Fruit fly (Drosophila melanogaster) whole organism, embryonic: Measurements from ENCODE around the gene CG6654.

Source experiments
- Aef1 ChIP-seq: fragments of 200-800 bp; sonication (Bioruptor generic); IDR thresholded peaks from 3 replicates; pipeline ENCODE4 v1.3.6; 2022; ENCODE audit warnings: missing biosample characterization, missing genetic modification characterization
- C15 ChIP-seq: fragments of 200-800 bp; sonication (Bioruptor generic); IDR thresholded peaks from 3 replicates; pipeline ENCODE4 v1.3.6; 2022; ENCODE audit warnings: missing biosample characterization, missing genetic modification characterization
- CG10565 ChIP-seq: fragments of 200-800 bp; sonication (Bioruptor generic); optimal IDR thresholded peaks from 3 replicates; lab custom pipeline; 2016; ENCODE audit warnings: missing biosample characterization, mild to moderate bottlenecking, missing genetic modification characterization
- CG11398 ChIP-seq: fragments of 200-800 bp; sonication (Bioruptor generic); optimal IDR thresholded peaks from 2 replicates; lab custom pipeline; 2016; ENCODE audit warnings: missing biosample characterization, missing genetic modification characterization
- CG11695 ChIP-seq: fragments of 200-800 bp; sonication (Bioruptor generic); IDR thresholded peaks from 3 replicates; pipeline ENCODE4 v1.3.6; 2022; ENCODE audit warnings: missing biosample characterization, missing genetic modification characterization
- CG12219 ChIP-seq: fragments of 200-800 bp; sonication (Bioruptor generic); optimal IDR thresholded peaks from 3 replicates; lab custom pipeline; 2018; ENCODE audit warnings: missing biosample characterization, mild to moderate bottlenecking, missing genetic modification characterization
- CG13894 ChIP-seq: fragments of 200-800 bp; sonication (Bioruptor generic); optimal IDR thresholded peaks from 3 replicates; lab custom pipeline; 2018; ENCODE audit warnings: missing biosample characterization, mild to moderate bottlenecking, missing genetic modification characterization, moderate library complexity
- CG14710 ChIP-seq: fragments of 200-800 bp; sonication (Bioruptor generic); optimal IDR thresholded peaks from 3 replicates; lab custom pipeline; 2019; ENCODE audit warnings: missing biosample characterization, mild to moderate bottlenecking, missing genetic modification characterization, moderate library complexity
- CG15601 ChIP-seq: fragments of 200-800 bp; sonication (Bioruptor generic); optimal IDR thresholded peaks from 3 replicates; lab custom pipeline; 2019; ENCODE audit warnings: missing biosample characterization, mild to moderate bottlenecking, missing genetic modification characterization, moderate library complexity
- CG18262 ChIP-seq: fragments of 200-800 bp; optimal IDR thresholded peaks from 3 replicates; lab custom pipeline; 2019; ENCODE audit warnings: missing biosample characterization, mild to moderate bottlenecking, missing genetic modification characterization, moderate library complexity
- CG33213 ChIP-seq: fragments of 200-800 bp; sonication (Bioruptor generic); optimal IDR thresholded peaks from 3 replicates; lab custom pipeline; 2016; ENCODE audit warnings: missing biosample characterization, missing genetic modification characterization
- CG3995 ChIP-seq: fragments of 200-800 bp; sonication (Bioruptor generic); optimal IDR thresholded peaks from 3 replicates; lab custom pipeline; 2016; ENCODE audit warnings: missing biosample characterization, missing genetic modification characterization
- CG43689 ChIP-seq: fragments of 200-800 bp; sonication (Bioruptor generic); IDR thresholded peaks from 2 replicates; pipeline ENCODE4 v1.3.6; 2022; ENCODE audit warnings: missing biosample characterization, missing genetic modification characterization
- CG4820 ChIP-seq: fragments of 200-800 bp; sonication (Bioruptor generic); optimal IDR thresholded peaks from 3 replicates; lab custom pipeline; 2016; ENCODE audit warnings: missing biosample characterization, missing genetic modification characterization
- CG6854 ChIP-seq: fragments of 200-800 bp; sonication (Bioruptor generic); optimal IDR thresholded peaks from 3 replicates; lab custom pipeline; 2017; ENCODE audit warnings: missing biosample characterization, mild to moderate bottlenecking, missing genetic modification characterization
- CG7372 ChIP-seq: fragments of 200-800 bp; sonication (Bioruptor generic); IDR thresholded peaks from 2 replicates; pipeline ENCODE4 v1.3.6; 2022; ENCODE audit warnings: missing biosample characterization, missing genetic modification characterization
- CG7556 ChIP-seq: fragments of 200-800 bp; sonication (Bioruptor generic); optimal IDR thresholded peaks from 2 replicates; lab custom pipeline; 2017; ENCODE audit warnings: missing biosample characterization, mild to moderate bottlenecking, missing genetic modification characterization
- CG8359 ChIP-seq: fragments of 200-800 bp; sonication (Bioruptor generic); optimal IDR thresholded peaks from 2 replicates; lab custom pipeline; 2017; ENCODE audit warnings: missing biosample characterization, mild to moderate bottlenecking, missing genetic modification characterization, borderline replicate concordance
- CTCF ChIP-seq: fragments of 200-800 bp; sonication (Bioruptor generic); optimal IDR thresholded peaks from 2 replicates; lab custom pipeline; 2017; ENCODE audit warnings: missing biosample characterization, mild to moderate bottlenecking, missing genetic modification characterization, moderate library complexity
- CrebB ChIP-seq: fragments of 200-800 bp; sonication (Bioruptor generic); optimal IDR thresholded peaks from 3 replicates; lab custom pipeline; 2018; ENCODE audit warnings: missing biosample characterization, mild to moderate bottlenecking, missing genetic modification characterization
- Dip2 ChIP-seq: fragments of 200-800 bp; sonication (Bioruptor generic); IDR thresholded peaks from 2 replicates; pipeline ENCODE4 v1.3.6; 2022; ENCODE audit warnings: missing biosample characterization, missing genetic modification characterization
- Doc3 ChIP-seq: fragments of 200-800 bp; sonication (Bioruptor generic); IDR thresholded peaks from 3 replicates; pipeline ENCODE4 v1.3.6; 2022; ENCODE audit warnings: missing biosample characterization, missing genetic modification characterization; ENCODE audit not compliant: partially characterized antibody
- Dref ChIP-seq: fragments of 200-800 bp; sonication (Bioruptor generic); IDR thresholded peaks from 2 replicates; pipeline ENCODE4 v1.3.6; 2022; ENCODE audit warnings: missing biosample characterization, missing genetic modification characterization
- ERR ChIP-seq: fragments of 200-800 bp; sonication (Bioruptor generic); optimal IDR thresholded peaks from 2 replicates; lab custom pipeline; 2016; ENCODE audit warnings: missing biosample characterization, missing genetic modification characterization
- GATAe ChIP-seq: fragments of 200-800 bp; sonication (Bioruptor generic); conservative IDR thresholded peaks from 2 replicates; pipeline ENCODE4 v1.3.6; 2022; ENCODE audit warnings: missing biosample characterization, missing genetic modification characterization
- Gsc ChIP-seq: fragments of 200-800 bp; sonication (Bioruptor generic); IDR thresholded peaks from 2 replicates; pipeline ENCODE4 v1.3.6; 2022; ENCODE audit warnings: missing biosample characterization, missing genetic modification characterization
- HHEX ChIP-seq: fragments of 200-800 bp; sonication (Bioruptor generic); optimal IDR thresholded peaks from 3 replicates; lab custom pipeline; 2017; ENCODE audit warnings: missing biosample characterization, mild to moderate bottlenecking, missing genetic modification characterization, missing genetic modification reagents
- Lpt ChIP-seq: fragments of >200 bp; optimal IDR thresholded peaks from 2 replicates; lab custom pipeline; 2018; ENCODE audit warnings: missing biosample characterization, missing genetic modification characterization
- Mad ChIP-seq: fragments of 200-800 bp; sonication (Bioruptor generic); optimal IDR thresholded peaks from 2 replicates; lab custom pipeline; 2016; ENCODE audit warnings: missing biosample characterization, missing genetic modification characterization
- NFAT ChIP-seq: fragments of 200-800 bp; sonication (Bioruptor generic); IDR thresholded peaks from 2 replicates; pipeline ENCODE4 v1.3.6; 2022; ENCODE audit warnings: missing biosample characterization, missing genetic modification characterization
- NK7.1 ChIP-seq: fragments of 200-800 bp; sonication (Bioruptor generic); optimal IDR thresholded peaks from 3 replicates; lab custom pipeline; 2016; ENCODE audit warnings: missing biosample characterization, missing genetic modification characterization
- Nf-YC ChIP-seq: fragments of 200-800 bp; optimal IDR thresholded peaks from 3 replicates; lab custom pipeline; 2019; ENCODE audit warnings: missing biosample characterization, mild to moderate bottlenecking, missing genetic modification characterization, moderate library complexity
- Oaz ChIP-seq: fragments of 200-800 bp; sonication (Bioruptor generic); IDR thresholded peaks from 2 replicates; pipeline ENCODE4 v1.3.6; 2022; ENCODE audit warnings: missing biosample characterization, missing genetic modification characterization
- Sry-δ ChIP-seq: fragments of 200-800 bp; sonication (Bioruptor generic); optimal IDR thresholded peaks from 2 replicates; lab custom pipeline; 2016; ENCODE audit warnings: missing biosample characterization, missing genetic modification characterization
- Trl ChIP-seq, 3 experiments: fragments of >200 bp in 2 of 3; fragments of 200-800 bp in 1 of 3; sonication (Bioruptor generic) in 1 of 3; optimal IDR thresholded peaks; 2 replicates in 1 of 3; 3 replicates in 2 of 3; lab custom pipeline; 2016 to 2017; ENCODE audit warnings: missing biosample characterization in 1 of 3, missing genetic modification characterization in 1 of 3
- YL-1 ChIP-seq: fragments of 200-800 bp; sonication (Bioruptor generic); optimal IDR thresholded peaks from 3 replicates; lab custom pipeline; 2017; ENCODE audit warnings: missing biosample characterization, mild to moderate bottlenecking, missing genetic modification characterization
- ab ChIP-seq: fragments of 200-800 bp; sonication (Bioruptor generic); optimal IDR thresholded peaks from 2 replicates; lab custom pipeline; 2016; ENCODE audit warnings: missing biosample characterization, missing genetic modification characterization
- dan ChIP-seq: fragments of 200-800 bp; sonication (Bioruptor generic); IDR thresholded peaks from 2 replicates; pipeline ENCODE4 v1.3.6; 2022; ENCODE audit warnings: missing biosample characterization, missing genetic modification characterization
- dmrt99B ChIP-seq: fragments of 200-800 bp; sonication (Bioruptor generic); optimal IDR thresholded peaks from 2 replicates; lab custom pipeline; 2018; ENCODE audit warnings: missing biosample characterization, mild to moderate bottlenecking, missing genetic modification characterization, moderate library complexity
- emc ChIP-seq: fragments of 200-800 bp; sonication (Bioruptor generic); optimal IDR thresholded peaks from 2 replicates; lab custom pipeline; 2016; ENCODE audit warnings: missing biosample characterization, missing genetic modification characterization
- fu2 ChIP-seq: fragments of 200-800 bp; sonication (Bioruptor generic); optimal IDR thresholded peaks from 2 replicates; lab custom pipeline; 2016; ENCODE audit warnings: missing biosample characterization, missing genetic modification characterization
- gcm ChIP-seq: fragments of 200-800 bp; sonication (Bioruptor generic); optimal IDR thresholded peaks from 2 replicates; lab custom pipeline; 2019; ENCODE audit warnings: missing biosample characterization, mild to moderate bottlenecking, missing genetic modification characterization, moderate library complexity
- nmo ChIP-seq: fragments of 200-800 bp; sonication (Bioruptor generic); optimal IDR thresholded peaks from 2 replicates; lab custom pipeline; 2018; ENCODE audit warnings: missing biosample characterization, mild to moderate bottlenecking, missing genetic modification characterization, moderate library complexity
- pho ChIP-seq: fragments of 200-800 bp; sonication (Bioruptor generic); optimal IDR thresholded peaks from 2 replicates; lab custom pipeline; 2016; ENCODE audit warnings: missing biosample characterization, missing genetic modification characterization
- pita ChIP-seq: fragments of 200-800 bp; sonication (Bioruptor generic); optimal IDR thresholded peaks from 2 replicates; lab custom pipeline; 2017; ENCODE audit warnings: missing biosample characterization, mild to moderate bottlenecking, missing genetic modification characterization
- pum ChIP-seq: fragments of 200-800 bp; sonication (Bioruptor generic); optimal IDR thresholded peaks from 2 replicates; lab custom pipeline; 2016; ENCODE audit warnings: missing biosample characterization, missing genetic modification characterization
- rib ChIP-seq: fragments of 200-800 bp; sonication (Bioruptor generic); IDR thresholded peaks from 2 replicates; pipeline ENCODE4 v1.3.6; 2022; ENCODE audit warnings: missing biosample characterization, missing genetic modification characterization
- salm ChIP-seq: fragments of 200-800 bp; sonication (Bioruptor generic); optimal IDR thresholded peaks from 2 replicates; lab custom pipeline; 2018; ENCODE audit warnings: missing biosample characterization, mild to moderate bottlenecking, missing genetic modification characterization
- ssp ChIP-seq: fragments of 200-800 bp; sonication (Bioruptor generic); IDR thresholded peaks from 2 replicates; pipeline ENCODE4 v1.3.6; 2022; ENCODE audit warnings: missing biosample characterization, missing genetic modification characterization
- trh ChIP-seq: fragments of 200-800 bp; sonication (Bioruptor generic); optimal IDR thresholded peaks from 2 replicates; lab custom pipeline; 2016; ENCODE audit warnings: missing biosample characterization, missing genetic modification characterization
- tx ChIP-seq: fragments of 200-800 bp; sonication (Bioruptor generic); optimal IDR thresholded peaks from 2 replicates; lab custom pipeline; 2016; ENCODE audit warnings: missing biosample characterization, missing genetic modification characterization
- vfl ChIP-seq: fragments of 200-800 bp; sonication (Bioruptor generic); optimal IDR thresholded peaks from 2 replicates; lab custom pipeline; 2016; ENCODE audit warnings: missing biosample characterization, missing genetic modification characterization

Gene CG6654

dm6 chr3R:15250454-15250853 lies 37.0 kb upstream of the CG6654 start (continued):
- TF ChIP-seq CG4820 (GFP tag; lab: Kevin White, UChicago) (no peak), dan (GFP tag; lab: Robert Waterston, UW) (no peak), pum (GFP tag; lab: Kevin White, UChicago) (no peak), Lpt (GFP tag; lab: Kevin White, UChicago) (no peak), ssp (GFP tag; lab: Robert Waterston, UW) (peak; percentile 53), C15 (GFP tag; lab: Robert Waterston, UW) (0 out of 3 replicates have a peak, but pooled peaks have one; percentile 26), NFAT (GFP tag; lab: Robert Waterston, UW) (peak; percentile 51; the same call in 1 of the 2 replicates), rib (GFP tag; lab: Robert Waterston, UW) (peak; percentile 46; the same call in 1 of the 2 replicates), CG11398 (GFP tag; lab: Kevin White, UChicago) (no peak), fu2 (no peak), Sry-δ (no peak), CG33213 (no peak), Nf-YC (tag; lab: Kevin White, UChicago) (no peak), CG3995 (GFP tag; lab: Kevin White, UChicago) (no peak), CG7556 (peak; percentile 87), CG14710 (no peak), ab (GFP tag; lab: Kevin White, UChicago) (no peak), CG6854 (GFP tag; lab: Kevin White, UChicago) (peak; percentile 59), Dip2 (GFP tag; lab: Robert Waterston, UW) (no peak), CG10565 (no peak), tx (GFP tag; lab: Kevin White, UChicago) (no peak), dmrt99B (no peak), Dref (GFP tag; lab: Robert Waterston, UW) (no peak), Trl (optimal IDR thresholded peaks at IDR 0.05; lab: Kevin White, UChicago) (peak; percentile 47 to 60), Trl (GFP tag; optimal IDR thresholded peaks at IDR 0.05; lab: Kevin White, UChicago) (no peak), CG13894 (tag; lab: Kevin White, UChicago) (no peak), CG15601 (tag; lab: Kevin White, UChicago) (no peak), CTCF (GFP tag; lab: Kevin White, UChicago) (no peak), trh (GFP tag; lab: Kevin White, UChicago) (no peak), emc (no peak), CG18262 (tag; lab: Kevin White, UChicago) (no peak), Aef1 (GFP tag; lab: Robert Waterston, UW) (peak; percentile 66; the same call in 2 of the 3 replicates), vfl (GFP tag; lab: Kevin White, UChicago) (no peak), Oaz (GFP tag; lab: Robert Waterston, UW) (0 out of 2 replicates have a peak, but pooled peaks have one; percentile 21), CG8359 (GFP tag; lab: Kevin White, UChicago) (no peak), ERR (GFP tag; lab: Kevin White, UChicago) (no peak), CG11695 (GFP tag; lab: Robert Waterston, UW) (peak; percentile 74), pita (GFP tag; lab: Kevin White, UChicago) (no peak), CrebB (tag; lab: Kevin White, UChicago) (peak; percentile 67), CG43689 (GFP tag; lab: Robert Waterston, UW) (0 out of 2 replicates have a peak, but pooled peaks have one; percentile 29), YL-1 (peak; percentile 5), NK7.1 (no peak), gcm (GFP tag; lab: Kevin White, UChicago) (no peak), CG12219 (GFP tag; lab: Kevin White, UChicago) (peak; percentile 23), Gsc (GFP tag; lab: Robert Waterston, UW) (no peak), CG7372 (GFP tag; lab: Robert Waterston, UW) (peak; percentile 60), Doc3 (GFP tag; lab: Robert Waterston, UW) (no peak), nmo (GFP tag; lab: Kevin White, UChicago) (no peak), Mad (GFP tag; lab: Kevin White, UChicago) (peak; percentile 11), salm (peak; percentile 14), GATAe (0 out of 2 replicates have a peak, but pooled peaks have one; percentile 14), HHEX (peak; percentile 42), pho (GFP tag; lab: Kevin White, UChicago) (peak; percentile 46)
